Fruit fly (Drosophila melanogaster) whole organism, embryonic: ENCODE results near the gene CG43295.

ENCODE experiments used
- Aef1 ChIP-seq: fragments of 200-800 bp; sonication (Bioruptor generic); IDR thresholded peaks from 3 replicates; pipeline ENCODE4 v1.3.6; 2022; ENCODE audit warnings: missing biosample characterization, missing genetic modification characterization
- CG10267 ChIP-seq: fragments of 200-800 bp; sonication (Bioruptor generic); optimal IDR thresholded peaks from 2 replicates; lab custom pipeline; 2018; ENCODE audit warnings: missing biosample characterization, mild to moderate bottlenecking, missing genetic modification characterization, moderate library complexity
- CG10366 ChIP-seq: fragments of 200-800 bp; sonication (Bioruptor generic); IDR thresholded peaks from 2 replicates; pipeline ENCODE4 v1.3.6; 2022; ENCODE audit warnings: missing biosample characterization, missing genetic modification characterization
- CG10462 ChIP-seq: fragments of 200-800 bp; sonication (Bioruptor generic); optimal IDR thresholded peaks from 2 replicates; lab custom pipeline; 2016; ENCODE audit warnings: missing biosample characterization, missing genetic modification characterization
- CG12744 ChIP-seq: fragments of 200-800 bp; sonication (Bioruptor generic); optimal IDR thresholded peaks from 2 replicates; lab custom pipeline; 2016; ENCODE audit warnings: missing biosample characterization, missing genetic modification characterization
- CG13775 ChIP-seq: fragments of 200-800 bp; sonication (Bioruptor generic); optimal IDR thresholded peaks from 3 replicates; lab custom pipeline; 2017; ENCODE audit warnings: missing biosample characterization, mild to moderate bottlenecking, missing genetic modification characterization
- CG13894 ChIP-seq: fragments of 200-800 bp; sonication (Bioruptor generic); optimal IDR thresholded peaks from 3 replicates; lab custom pipeline; 2018; ENCODE audit warnings: missing biosample characterization, mild to moderate bottlenecking, missing genetic modification characterization, moderate library complexity
- CG15601 ChIP-seq: fragments of 200-800 bp; sonication (Bioruptor generic); optimal IDR thresholded peaks from 3 replicates; lab custom pipeline; 2019; ENCODE audit warnings: missing biosample characterization, mild to moderate bottlenecking, missing genetic modification characterization, moderate library complexity
- CG1603 ChIP-seq: fragments of 200-800 bp; sonication (Bioruptor generic); optimal IDR thresholded peaks from 2 replicates; lab custom pipeline; 2019; ENCODE audit warnings: missing biosample characterization, mild to moderate bottlenecking, missing genetic modification characterization, moderate library complexity
- CG16779 ChIP-seq: fragments of 200-800 bp; sonication (Bioruptor generic); IDR thresholded peaks from 2 replicates; pipeline ENCODE4 v1.3.6; 2022; ENCODE audit warnings: missing biosample characterization, missing genetic modification characterization
- CG17612 ChIP-seq: fragments of 200-800 bp; sonication (Bioruptor generic); IDR thresholded peaks from 2 replicates; pipeline ENCODE4 v1.3.6; 2022; ENCODE audit warnings: missing biosample characterization, missing genetic modification characterization
- CG2116 ChIP-seq: fragments of 200-800 bp; sonication (Bioruptor generic); optimal IDR thresholded peaks from 3 replicates; lab custom pipeline; 2018; ENCODE audit warnings: missing biosample characterization, mild to moderate bottlenecking, missing genetic modification characterization
- CG2875 ChIP-seq: fragments of 200-800 bp; sonication (Bioruptor generic); optimal IDR thresholded peaks from 2 replicates; lab custom pipeline; 2017; ENCODE audit warnings: missing biosample characterization, mild to moderate bottlenecking, missing genetic modification characterization, missing genetic modification reagents
- CG3065 ChIP-seq: fragments of 200-800 bp; sonication (Bioruptor generic); optimal IDR thresholded peaks from 2 replicates; lab custom pipeline; 2016; ENCODE audit warnings: missing biosample characterization, missing genetic modification characterization
- CG3163 ChIP-seq: fragments of 200-800 bp; sonication (Bioruptor generic); optimal IDR thresholded peaks from 3 replicates; lab custom pipeline; 2016; ENCODE audit warnings: missing biosample characterization, missing genetic modification characterization
- CG34422 ChIP-seq: fragments of 200-800 bp; sonication (Bioruptor generic); IDR thresholded peaks from 3 replicates; pipeline ENCODE4 v1.3.6; 2022; ENCODE audit warnings: missing biosample characterization, missing genetic modification characterization
- CG43689 ChIP-seq: fragments of 200-800 bp; sonication (Bioruptor generic); IDR thresholded peaks from 2 replicates; pipeline ENCODE4 v1.3.6; 2022; ENCODE audit warnings: missing biosample characterization, missing genetic modification characterization
- CG4730 ChIP-seq: fragments of 200-800 bp; sonication (Bioruptor generic); IDR thresholded peaks from 2 replicates; pipeline ENCODE4 v1.3.6; 2022; ENCODE audit warnings: missing biosample characterization, missing genetic modification characterization
- CG5180 ChIP-seq: fragments of 200-800 bp; sonication (Bioruptor generic); optimal IDR thresholded peaks from 3 replicates; lab custom pipeline; 2017; ENCODE audit warnings: missing biosample characterization, missing genetic modification characterization, mild to moderate bottlenecking, moderate library complexity, missing genetic modification reagents
- CG5953 ChIP-seq: fragments of 200-800 bp; sonication (Bioruptor generic); IDR thresholded peaks from 2 replicates; pipeline ENCODE4 v1.3.6; 2022; ENCODE audit warnings: missing biosample characterization, missing genetic modification characterization
- CG6254 ChIP-seq: fragments of 200-800 bp; sonication (Bioruptor generic); optimal IDR thresholded peaks from 3 replicates; lab custom pipeline; 2017; ENCODE audit warnings: mild to moderate bottlenecking, missing biosample characterization, missing genetic modification reagents, missing genetic modification characterization
- CG9727 ChIP-seq: fragments of 200-800 bp; sonication (Bioruptor generic); optimal IDR thresholded peaks from 3 replicates; lab custom pipeline; 2017; ENCODE audit warnings: missing biosample characterization, mild to moderate bottlenecking, missing genetic modification characterization
- E2f1 ChIP-seq: fragments of 200-800 bp; sonication (Bioruptor generic); IDR thresholded peaks from 2 replicates; pipeline ENCODE4 v1.3.6; 2022; ENCODE audit warnings: missing biosample characterization, missing genetic modification characterization
- HmgD ChIP-seq: fragments of 200-800 bp; sonication (Bioruptor generic); optimal IDR thresholded peaks from 3 replicates; lab custom pipeline; 2016; ENCODE audit warnings: missing biosample characterization, missing genetic modification characterization
- Hmx ChIP-seq: fragments of 200-800 bp; sonication (Bioruptor generic); optimal IDR thresholded peaks from 2 replicates; lab custom pipeline; 2016; ENCODE audit warnings: missing biosample characterization, missing genetic modification characterization
- Lhr ChIP-seq: fragments of 200-800 bp; sonication (Bioruptor generic); optimal IDR thresholded peaks from 3 replicates; lab custom pipeline; 2017; ENCODE audit warnings: mild to moderate bottlenecking, missing biosample characterization, missing genetic modification reagents, missing genetic modification characterization
- Nf-YC ChIP-seq: fragments of 200-800 bp; optimal IDR thresholded peaks from 3 replicates; lab custom pipeline; 2019; ENCODE audit warnings: missing biosample characterization, mild to moderate bottlenecking, missing genetic modification characterization, moderate library complexity
- Ptx1 ChIP-seq: fragments of 200-800 bp; sonication (Bioruptor generic); IDR thresholded peaks from 2 replicates; pipeline ENCODE4 v1.3.6; 2022; ENCODE audit warnings: missing biosample characterization, missing genetic modification characterization
- Sry-β ChIP-seq: fragments of 200-800 bp; sonication (Bioruptor generic); optimal IDR thresholded peaks from 2 replicates; lab custom pipeline; 2018; ENCODE audit warnings: missing biosample characterization, mild to moderate bottlenecking, missing genetic modification characterization, moderate library complexity
- bab2 ChIP-seq: fragments of 200-800 bp; sonication (Bioruptor generic); optimal IDR thresholded peaks from 2 replicates; lab custom pipeline; 2016; ENCODE audit warnings: missing biosample characterization, missing genetic modification characterization
- bcd ChIP-seq: fragments of 200-800 bp; sonication (Bioruptor generic); optimal IDR thresholded peaks from 2 replicates; lab custom pipeline; 2017; ENCODE audit warnings: missing biosample characterization, mild to moderate bottlenecking, missing genetic modification characterization
- dmrt99B ChIP-seq: fragments of 200-800 bp; sonication (Bioruptor generic); optimal IDR thresholded peaks from 2 replicates; lab custom pipeline; 2018; ENCODE audit warnings: missing biosample characterization, mild to moderate bottlenecking, missing genetic modification characterization, moderate library complexity
- en ChIP-seq: fragments of 200-800 bp; sonication (Bioruptor generic); optimal IDR thresholded peaks from 2 replicates; lab custom pipeline; 2016; ENCODE audit warnings: missing biosample characterization, missing genetic modification characterization
- esg ChIP-seq: fragments of 200-800 bp; sonication (Bioruptor generic); conservative IDR thresholded peaks from 2 replicates; pipeline ENCODE4 v1.3.6; 2022; ENCODE audit warnings: missing biosample characterization, missing genetic modification characterization
- ewg ChIP-seq: fragments of 200-800 bp; sonication (Bioruptor generic); optimal IDR thresholded peaks from 3 replicates; lab custom pipeline; 2017; ENCODE audit warnings: mild to moderate bottlenecking, missing biosample characterization, missing genetic modification reagents, missing genetic modification characterization
- inv ChIP-seq: fragments of 200-800 bp; sonication (Bioruptor generic); IDR thresholded peaks from 2 replicates; pipeline ENCODE4 v1.3.6; 2022; ENCODE audit warnings: missing biosample characterization, missing genetic modification characterization; ENCODE audit not compliant: partially characterized antibody
- lab ChIP-seq: fragments of 200-800 bp; sonication (Bioruptor generic); optimal IDR thresholded peaks from 3 replicates; lab custom pipeline; 2017; ENCODE audit warnings: missing biosample characterization, missing genetic modification characterization, mild to moderate bottlenecking, moderate library complexity, missing genetic modification reagents
- luna ChIP-seq: fragments of 200-800 bp; sonication (Bioruptor generic); optimal IDR thresholded peaks from 2 replicates; lab custom pipeline; 2016; ENCODE audit warnings: missing biosample characterization, missing genetic modification characterization
- nerfin-1 ChIP-seq: fragments of 200-800 bp; sonication (Bioruptor generic); optimal IDR thresholded peaks from 3 replicates; lab custom pipeline; 2019; ENCODE audit warnings: missing biosample characterization, mild to moderate bottlenecking, missing genetic modification characterization, moderate library complexity
- shn ChIP-seq: fragments of 200-800 bp; sonication (Bioruptor generic); optimal IDR thresholded peaks from 3 replicates; lab custom pipeline; 2016; ENCODE audit warnings: missing biosample characterization, missing genetic modification characterization
- sima ChIP-seq: fragments of 200-800 bp; sonication (Bioruptor generic); optimal IDR thresholded peaks from 2 replicates; lab custom pipeline; 2016; ENCODE audit warnings: missing biosample characterization, missing genetic modification characterization
- sisA ChIP-seq: fragments of 200-800 bp; sonication (Bioruptor generic); IDR thresholded peaks from 2 replicates; pipeline ENCODE4 v1.3.6; 2022; ENCODE audit warnings: missing biosample characterization, missing genetic modification characterization
- sna ChIP-seq: fragments of 200-800 bp; sonication (Bioruptor generic); IDR thresholded peaks from 2 replicates; pipeline ENCODE4 v1.3.6; 2022; ENCODE audit warnings: missing biosample characterization, missing genetic modification characterization; ENCODE audit not compliant: partially characterized antibody
- stwl ChIP-seq: fragments of 200-800 bp; sonication (Bioruptor generic); optimal IDR thresholded peaks from 3 replicates; lab custom pipeline; 2018; ENCODE audit warnings: missing biosample characterization, mild to moderate bottlenecking, missing genetic modification characterization, moderate library complexity
- tio ChIP-seq: fragments of 200-800 bp; sonication (Bioruptor generic); optimal IDR thresholded peaks from 2 replicates; lab custom pipeline; 2017; ENCODE audit warnings: missing biosample characterization, missing genetic modification characterization, inconsistent platforms
- tna ChIP-seq: fragments of 200-800 bp; sonication (Bioruptor generic); IDR thresholded peaks from 2 replicates; pipeline ENCODE4 v1.3.6; 2022; ENCODE audit warnings: missing biosample characterization, missing genetic modification characterization; ENCODE audit not compliant: partially characterized antibody
- trh ChIP-seq: fragments of 200-800 bp; sonication (Bioruptor generic); optimal IDR thresholded peaks from 2 replicates; lab custom pipeline; 2016; ENCODE audit warnings: missing biosample characterization, missing genetic modification characterization
- yki ChIP-seq: fragments of >200 bp; optimal IDR thresholded peaks from 3 replicates; lab custom pipeline; 2018
- zfh2 ChIP-seq: fragments of 200-800 bp; sonication (Bioruptor generic); optimal IDR thresholded peaks from 2 replicates; lab custom pipeline; 2016; ENCODE audit warnings: missing biosample characterization, missing genetic modification characterization

Gene CG43295

DNA sequence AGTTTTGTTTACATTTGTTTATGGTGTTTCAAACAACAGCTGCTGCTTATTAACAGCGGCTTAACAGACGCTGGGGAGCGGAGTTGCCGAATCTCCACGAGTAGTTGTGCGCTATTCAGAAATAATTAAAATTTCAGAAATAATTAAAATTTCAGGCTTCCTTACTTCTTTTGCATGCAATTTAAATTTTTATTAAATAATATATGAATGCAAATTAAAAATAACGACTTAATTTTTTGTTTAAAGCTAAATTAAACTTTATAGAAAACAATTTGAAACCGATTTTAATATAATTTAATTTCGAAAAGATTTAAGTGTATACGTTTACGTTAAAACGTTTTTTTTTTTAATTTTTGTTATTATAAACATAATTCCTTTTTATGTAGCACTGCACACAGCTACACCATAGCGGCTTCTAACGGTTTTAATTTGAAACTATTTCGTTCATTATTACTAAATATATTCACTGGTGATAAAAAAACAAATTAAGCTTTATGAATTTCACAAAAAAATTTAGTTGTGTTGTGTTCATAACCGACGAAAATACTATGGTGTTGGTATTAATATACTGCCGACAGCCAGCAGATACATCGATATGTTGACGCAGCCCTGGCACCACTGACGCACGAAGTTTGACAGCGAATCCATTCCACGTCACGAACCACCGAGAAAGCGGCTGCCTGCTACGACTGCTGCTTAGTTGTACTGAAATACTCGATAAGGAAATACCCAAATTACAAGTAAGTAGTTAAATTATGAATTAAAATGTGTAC, 23.5 kb downstream of the CG43295 start, which contains the start of gene SsRbeta (continued):
- TF ChIP-seq zfh2 (GFP tag; lab: Kevin White, UChicago) (no peak), trh (GFP tag; lab: Kevin White, UChicago) (no peak), CG9727 (GFP tag; lab: Kevin White, UChicago) (peak; percentile 43), CG10462 (no peak), en (GFP tag; lab: Kevin White, UChicago) (no peak), CG5180 (GFP tag; lab: Kevin White, UChicago) (peak; percentile 13), shn (GFP tag; lab: Kevin White, UChicago) (no peak), HmgD (GFP tag; lab: Kevin White, UChicago) (no peak), tio (peak; percentile 33), Lhr (GFP tag; lab: Kevin White, UChicago) (peak; percentile 18), Aef1 (GFP tag; lab: Robert Waterston, UW) (peak; percentile 7; the same call in 1 of the 3 replicates), CG43689 (GFP tag; lab: Robert Waterston, UW) (no peak), luna (GFP tag; lab: Kevin White, UChicago) (no peak), CG3163 (GFP tag; lab: Kevin White, UChicago) (no peak), CG5953 (GFP tag; lab: Robert Waterston, UW) (no peak; the same call in 1 of the 2 replicates), CG10366 (GFP tag; lab: Robert Waterston, UW) (peak; percentile 46), ewg (peak; percentile 36), yki (lab: Kevin White, UChicago) (no peak), lab (no peak), dmrt99B (tag; lab: Kevin White, UChicago) (peak; percentile 13), esg (peak; percentile 41), CG4730 (GFP tag; lab: Robert Waterston, UW) (peak; percentile 37), CG13775 (peak; percentile 67), Hmx (GFP tag; lab: Kevin White, UChicago) (no peak), CG13894 (tag; lab: Kevin White, UChicago) (no peak), CG17612 (GFP tag; lab: Robert Waterston, UW) (peak; percentile 37; the same call in 1 of the 2 replicates), nerfin-1 (tag; lab: Kevin White, UChicago) (no peak), stwl (peak; percentile 61), CG6254 (GFP tag; lab: Kevin White, UChicago) (no peak), CG2116 (peak; percentile 56), bab2 (GFP tag; lab: Kevin White, UChicago) (no peak), CG2875 (GFP tag; lab: Kevin White, UChicago) (peak; percentile 4), sima (GFP tag; lab: Kevin White, UChicago) (no peak), E2f1 (GFP tag; lab: Robert Waterston, UW) (peak; percentile 66), CG16779 (GFP tag; lab: Robert Waterston, UW) (peak; percentile 46; the same call in 1 of the 2 replicates), CG1603 (tag; lab: Kevin White, UChicago) (peak; percentile 77), bcd (GFP tag; lab: Kevin White, UChicago) (no peak), CG3065 (no peak), Nf-YC (tag; lab: Kevin White, UChicago) (no peak), CG12744 (GFP tag; lab: Kevin White, UChicago) (no peak), Sry-β (peak; percentile 61), CG10267 (tag; lab: Kevin White, UChicago) (peak; percentile 34), inv (GFP tag; lab: Robert Waterston, UW) (peak; percentile 64; the same call in 1 of the 2 replicates), CG34422 (peak; percentile 68; the same call in 2 of the 3 replicates), Ptx1 (GFP tag; lab: Robert Waterston, UW) (peak; percentile 4; the same call in 1 of the 2 replicates), CG15601 (tag; lab: Kevin White, UChicago) (peak; percentile 15), sna (peak; percentile 51), tna (GFP tag; lab: Robert Waterston, UW) (peak; percentile 37; the same call in 1 of the 2 replicates), sisA (GFP tag; lab: Robert Waterston, UW) (no peak; the same call in 1 of the 2 replicates)
